Worm (Caenorhabditis elegans): ENCODE measurements around the gene F52B11.2.

The F52B11.2 gene

DNA sequence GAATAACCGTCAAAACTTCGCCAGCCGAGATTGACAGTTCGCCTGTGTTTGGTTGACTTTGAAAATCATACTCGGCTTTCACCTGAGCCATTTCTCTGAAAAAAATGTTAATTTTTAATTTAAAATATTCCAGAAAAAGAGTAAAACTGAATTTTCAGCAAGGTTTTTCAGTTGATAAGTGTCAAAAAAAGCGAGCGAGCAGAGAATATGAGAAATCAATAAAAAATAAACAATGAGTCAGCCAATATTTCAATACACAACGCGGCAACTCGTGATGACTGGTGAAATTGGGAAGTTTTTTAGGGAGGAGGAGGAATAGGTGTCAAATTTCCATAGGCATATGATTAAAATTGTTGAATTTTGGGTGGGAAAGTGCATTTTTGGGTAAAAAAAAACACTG is 13.6 kb upstream of the F52B11.2 start, which contains the start of gene lst-4:
lst-4 (minus strand) TSS at position 101 of the 400 bp plus-strand sequence.
- TF ChIP-seq ceh-34 (tag; optimal IDR thresholded peaks at IDR 0.05) (peak; percentile 14), unc-55 (GFP tag; optimal IDR thresholded peaks at IDR 0.05) (no peak), fax-1 (tag; optimal IDR thresholded peaks at IDR 0.05) (no peak)

DNA sequence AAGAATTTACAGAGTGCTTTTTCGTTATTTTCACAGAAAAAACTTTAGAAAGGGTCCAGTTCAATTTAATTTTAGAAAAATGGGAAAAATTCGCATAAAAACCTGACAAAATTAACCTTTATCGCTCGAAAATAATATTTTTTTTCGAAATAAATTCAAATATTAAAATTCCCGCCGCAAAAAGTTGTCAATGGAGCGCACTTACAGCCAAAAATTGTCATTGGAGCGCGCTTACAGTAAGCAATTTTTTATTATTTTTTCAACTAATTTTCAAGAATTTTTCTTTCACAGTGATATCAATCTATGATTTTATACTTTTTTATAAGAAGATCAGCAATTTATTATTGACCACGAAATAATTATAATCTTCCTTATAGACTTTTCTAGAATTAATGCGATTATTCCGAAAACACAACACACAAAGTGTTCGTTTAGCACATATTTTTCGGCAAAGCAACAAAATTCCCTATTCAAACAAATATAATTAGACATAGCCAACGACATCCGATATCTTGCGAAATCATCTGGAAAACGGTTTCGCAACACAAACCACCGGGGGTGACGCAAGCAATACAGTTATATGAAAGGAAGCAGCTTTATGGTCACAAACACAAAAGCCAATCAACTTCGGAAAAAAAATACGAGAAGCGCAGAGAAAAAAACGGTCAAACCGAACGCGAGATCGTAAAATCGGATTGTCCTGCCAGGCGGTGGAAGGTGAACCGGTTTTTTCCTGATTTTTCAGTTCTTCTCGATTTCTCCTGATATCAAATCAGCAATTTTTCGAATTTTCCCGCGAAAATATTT is 13.0 kb upstream of the F52B11.2 start:
- peak; percentile 4 for TF ChIP-seq ceh-14 (tag; optimal IDR thresholded peaks at IDR 0.05)
- no peak for TF ChIP-seq hlh-30 (tag; optimal IDR thresholded peaks at IDR 0.05; ENCODE audit: insufficient read depth)

DNA sequence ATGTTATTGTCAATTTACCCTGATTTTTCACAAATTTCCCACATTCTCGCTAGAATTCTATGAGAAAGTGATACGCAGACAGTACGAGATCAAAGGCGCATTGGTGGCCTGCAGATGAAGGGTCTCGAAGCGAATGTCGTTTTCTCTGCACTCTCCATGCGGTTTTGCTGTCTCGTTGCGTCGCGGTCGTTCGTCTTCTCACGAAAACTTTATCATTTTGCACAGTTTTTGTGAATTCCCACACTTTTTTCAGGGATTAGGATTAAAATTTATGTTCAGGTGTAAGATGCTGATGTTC is 12.4 kb upstream of the F52B11.2 start:
- no peak for TF ChIP-seq lim-6 (tag; optimal IDR thresholded peaks at IDR 0.05)
- TF ChIP-seq unc-42 (tag; optimal IDR thresholded peaks at IDR 0.05), result peak; percentile 10
- TF ChIP-seq ceh-18 (tag; optimal IDR thresholded peaks at IDR 0.05), result peak; percentile 39
- no peak for TF ChIP-seq nhr-232 (tag; optimal IDR thresholded peaks at IDR 0.05)
- TF ChIP-seq C08G9.2 (tag; optimal IDR thresholded peaks at IDR 0.05), result no peak
- TF ChIP-seq tbx-2 (tag; optimal IDR thresholded peaks at IDR 0.05), result peak; percentile 38
- TF ChIP-seq ama-1 (optimal IDR thresholded peaks at IDR 0.05), result peak; percentile 57
- peak; percentile 56 for TF ChIP-seq unc-55 (GFP tag; optimal IDR thresholded peaks at IDR 0.05)
- TF ChIP-seq ceh-22 (tag; optimal IDR thresholded peaks at IDR 0.05), result no peak
- TF ChIP-seq elt-2 (tag; optimal IDR thresholded peaks at IDR 0.05), result peak; percentile 3
- no peak for TF ChIP-seq dve-1 (tag; optimal IDR thresholded peaks at IDR 0.05)
- TF ChIP-seq ref-2 (tag; optimal IDR thresholded peaks at IDR 0.05), result peak; percentile 11
- TF ChIP-seq ceh-31 (tag; optimal IDR thresholded peaks at IDR 0.05), result peak; percentile 45
- peak; percentile 74 for TF ChIP-seq rnt-1 (tag; optimal IDR thresholded peaks at IDR 0.05)
- TF ChIP-seq pax-1 (tag; optimal IDR thresholded peaks at IDR 0.05), result peak; percentile 63
- TF ChIP-seq ceh-34 (tag; optimal IDR thresholded peaks at IDR 0.05), result no peak
- no peak for TF ChIP-seq T23F11.4 (GFP tag; optimal IDR thresholded peaks at IDR 0.05)
- peak; percentile 30 for TF ChIP-seq pros-1 (tag; optimal IDR thresholded peaks at IDR 0.05)
- TF ChIP-seq nfya-1 (tag; optimal IDR thresholded peaks at IDR 0.05), result peak; percentile 87

DNA sequence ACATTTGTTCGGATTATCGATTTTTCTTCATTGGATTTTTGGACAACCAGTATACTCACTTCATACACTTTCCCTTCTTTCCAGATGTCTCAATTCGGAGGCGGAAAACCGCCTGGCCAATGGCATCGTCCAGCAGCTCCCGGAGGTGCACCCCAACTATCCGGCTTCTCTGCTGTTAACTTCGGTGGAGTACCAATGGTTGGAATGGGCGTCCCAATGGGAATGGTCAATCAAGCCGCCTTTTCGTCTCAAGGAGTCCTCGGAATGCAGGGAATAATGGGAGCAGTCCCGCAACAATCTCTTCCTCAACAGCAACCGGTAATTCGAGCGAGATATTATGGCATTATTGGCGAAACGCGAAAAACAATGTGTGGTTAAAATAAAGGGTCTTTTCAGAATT is 11.9 kb upstream of the F52B11.2 start, which contains the start of gene ccar-1:
ccar-1 (plus strand) TSS at position 83 of the 400 bp plus-strand sequence.
- TF ChIP-seq ceh-18 (tag; optimal IDR thresholded peaks at IDR 0.05), result no peak
- no peak for TF ChIP-seq nhr-11 (tag; optimal IDR thresholded peaks at IDR 0.05)
- TF ChIP-seq ahr-1 (tag; optimal IDR thresholded peaks at IDR 0.05), result no peak
- TF ChIP-seq ceh-34 (tag; optimal IDR thresholded peaks at IDR 0.05), result no peak
- TF ChIP-seq ceh-19 (GFP tag; optimal IDR thresholded peaks at IDR 0.05), result no peak
- no peak for TF ChIP-seq K09A11.1 (tag; optimal IDR thresholded peaks at IDR 0.05; ENCODE audit: insufficient read depth)
- TF ChIP-seq fkh-6 (tag; optimal IDR thresholded peaks at IDR 0.05), result no peak
- TF ChIP-seq T23F11.4 (GFP tag; optimal IDR thresholded peaks at IDR 0.05), result no peak
- TF ChIP-seq K02D7.2 (tag; optimal IDR thresholded peaks at IDR 0.05), result no peak
- no peak for TF ChIP-seq lin-11 (tag; optimal IDR thresholded peaks at IDR 0.05)
- TF ChIP-seq ceh-9 (tag; optimal IDR thresholded peaks at IDR 0.05), result no peak
- no peak for TF ChIP-seq tbx-2 (tag; optimal IDR thresholded peaks at IDR 0.05)
- TF ChIP-seq unc-55 (GFP tag; optimal IDR thresholded peaks at IDR 0.05), result no peak
- no peak for TF ChIP-seq ttx-3 (tag; optimal IDR thresholded peaks at IDR 0.05)
- TF ChIP-seq unc-3 (GFP tag; conservative IDR thresholded peaks at IDR 0.05), result no peak
- TF ChIP-seq unc-3 (tag; optimal IDR thresholded peaks at IDR 0.05), result no peak

DNA sequence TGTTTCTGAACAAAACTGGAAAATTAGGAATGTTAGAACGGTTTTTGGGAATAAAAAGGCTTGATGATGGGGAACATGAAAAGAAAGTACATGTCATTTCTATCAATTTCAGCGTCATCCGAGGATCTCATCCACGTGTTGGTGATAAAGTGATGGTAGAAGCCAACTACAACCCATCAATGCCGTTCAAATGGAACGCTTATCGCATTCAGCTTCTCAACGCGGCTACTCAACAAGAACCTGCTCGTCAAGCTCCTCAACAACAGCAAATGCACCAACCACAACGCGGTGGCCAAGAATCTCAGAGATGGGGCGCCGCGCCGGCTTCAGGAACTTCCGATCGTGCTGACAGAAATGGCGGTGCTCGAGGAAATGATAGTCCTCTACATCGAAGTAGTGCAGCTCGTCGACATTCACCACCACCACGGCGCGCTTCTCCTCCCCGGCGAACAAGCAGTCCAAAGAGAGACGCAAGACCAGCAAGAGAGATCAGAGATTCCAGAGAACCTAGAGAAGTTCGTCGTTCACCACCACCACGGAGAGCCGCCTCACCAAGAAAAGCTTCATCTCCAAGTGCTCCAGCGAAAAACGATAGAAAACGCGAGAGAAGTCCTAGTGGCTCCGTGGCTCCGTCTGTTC is 11.2 kb upstream of the F52B11.2 start:
- TF ChIP-seq ceh-2 (tag; optimal IDR thresholded peaks at IDR 0.05) (no peak), ceh-22 (tag; optimal IDR thresholded peaks at IDR 0.05) (no peak), ceh-9 (tag; optimal IDR thresholded peaks at IDR 0.05) (no peak), gmeb-2 (tag; optimal IDR thresholded peaks at IDR 0.05) (no peak), unc-55 (GFP tag; optimal IDR thresholded peaks at IDR 0.05) (no peak), pax-1 (tag; optimal IDR thresholded peaks at IDR 0.05) (no peak), ahr-1 (tag; optimal IDR thresholded peaks at IDR 0.05) (no peak), ets-4 (tag; optimal IDR thresholded peaks at IDR 0.05) (no peak), rnt-1 (tag; optimal IDR thresholded peaks at IDR 0.05) (no peak), zip-5 (tag; optimal IDR thresholded peaks at IDR 0.05) (no peak), hlh-30 (tag; optimal IDR thresholded peaks at IDR 0.05; ENCODE audit: insufficient read depth) (no peak)

All from whole organism, late embryonic.